Worm (Caenorhabditis elegans) whole organism, L2 larva: Measurements from ENCODE around the gene trx-5.

Experiments used
- C34F6.9 ChIP-seq: fragments of 150-350 bp; optimal IDR thresholded peaks from 2 replicates; lab custom pipeline; 2014; ENCODE audit warnings: missing biosample characterization, missing genetic modification characterization
- R02D3.7 ChIP-seq: fragments of 150-350 bp; optimal IDR thresholded peaks from 2 replicates; lab custom pipeline; 2014; ENCODE audit warnings: missing biosample characterization, missing genetic modification characterization
- Y55F3AM.14 ChIP-seq: fragments of 200-800 bp; sonication (Bioruptor generic); optimal IDR thresholded peaks from 2 replicates; lab custom pipeline; 2018; ENCODE audit warnings: mild to moderate bottlenecking, missing genetic modification characterization, missing compliant biosample characterization
- ZK546.5 ChIP-seq: sonication (generic microtip); optimal IDR thresholded peaks from 2 replicates; lab custom pipeline; 2017; ENCODE audit warnings: missing biosample characterization, missing genetic modification characterization
- alr-1 ChIP-seq: fragments of 150-350 bp; optimal IDR thresholded peaks from 2 replicates; lab custom pipeline; 2014; ENCODE audit warnings: missing biosample characterization, missing genetic modification characterization
- aly-2 ChIP-seq: fragments of 150-350 bp; optimal IDR thresholded peaks from 2 replicates; lab custom pipeline; 2014; ENCODE audit warnings: missing biosample characterization, missing genetic modification characterization
- ama-1 ChIP-seq: fragments of 150-350 bp; optimal IDR thresholded peaks from 2 replicates; lab custom pipeline; 2018; ENCODE audit warnings: inconsistent platforms
- ceh-16 ChIP-seq: fragments of 150-350 bp; optimal IDR thresholded peaks from 2 replicates; lab custom pipeline; 2014; ENCODE audit warnings: missing biosample characterization, missing genetic modification characterization
- ceh-82 ChIP-seq: fragments of 150-350 bp; optimal IDR thresholded peaks from 2 replicates; lab custom pipeline; 2014; ENCODE audit warnings: missing biosample characterization, missing genetic modification characterization
- egl-27 ChIP-seq: sonication (generic microtip); optimal IDR thresholded peaks from 3 replicates; lab custom pipeline; 2017; ENCODE audit warnings: missing biosample characterization, missing genetic modification reagents, missing genetic modification characterization
- elt-1 ChIP-seq: fragments of 150-350 bp; optimal IDR thresholded peaks from 2 replicates; lab custom pipeline; 2014; ENCODE audit warnings: missing biosample characterization, missing genetic modification characterization
- elt-3 ChIP-seq: sonication (generic microtip); optimal IDR thresholded peaks from 2 replicates; lab custom pipeline; 2017; ENCODE audit warnings: missing biosample characterization, missing genetic modification characterization
- fos-1 ChIP-seq: fragments of 150-350 bp; optimal IDR thresholded peaks from 2 replicates; lab custom pipeline; 2014; ENCODE audit warnings: missing biosample characterization, missing genetic modification characterization
- gmeb-1 ChIP-seq: fragments of 150-350 bp; optimal IDR thresholded peaks from 2 replicates; lab custom pipeline; 2014; ENCODE audit warnings: missing biosample characterization, missing genetic modification characterization
- lin-11 ChIP-seq: fragments of 150-350 bp; sonication (generic microtip); optimal IDR thresholded peaks from 2 replicates; lab custom pipeline; 2014; ENCODE audit warnings: missing biosample characterization, missing genetic modification characterization, inconsistent platforms, mixed read lengths
- mab-5 ChIP-seq: fragments of 150-350 bp; optimal IDR thresholded peaks from 2 replicates; lab custom pipeline; 2014; ENCODE audit warnings: missing biosample characterization, missing genetic modification characterization
- mbf-1 ChIP-seq: sonication (generic microtip); optimal IDR thresholded peaks from 2 replicates; lab custom pipeline; 2017; ENCODE audit warnings: missing biosample characterization, missing genetic modification characterization
- nhr-10 ChIP-seq: sonication (generic microtip); optimal IDR thresholded peaks from 2 replicates; lab custom pipeline; 2017; ENCODE audit warnings: missing biosample characterization, missing genetic modification characterization
- nhr-12 ChIP-seq: fragments of 150-350 bp; optimal IDR thresholded peaks from 2 replicates; lab custom pipeline; 2014; ENCODE audit warnings: missing biosample characterization, missing genetic modification characterization
- nhr-237 ChIP-seq: fragments of 150-350 bp; optimal IDR thresholded peaks from 2 replicates; lab custom pipeline; 2014; ENCODE audit warnings: missing biosample characterization, missing genetic modification characterization
- nhr-25 ChIP-seq: fragments of 150-350 bp; sonication (generic microtip); optimal IDR thresholded peaks from 3 replicates; lab custom pipeline; 2014; ENCODE audit warnings: missing biosample characterization, missing genetic modification characterization
- nhr-6 ChIP-seq: fragments of 150-350 bp; optimal IDR thresholded peaks from 2 replicates; lab custom pipeline; 2014; ENCODE audit warnings: missing biosample characterization, missing genetic modification characterization
- peb-1 ChIP-seq: fragments of 150-350 bp; optimal IDR thresholded peaks from 2 replicates; lab custom pipeline; 2014; ENCODE audit warnings: missing biosample characterization, missing genetic modification characterization
- skn-1 ChIP-seq: sonication (generic microtip); optimal IDR thresholded peaks from 2 replicates; lab custom pipeline; 2017; ENCODE audit warnings: missing biosample characterization, missing genetic modification characterization
- sma-3 ChIP-seq: sonication (generic microtip); optimal IDR thresholded peaks from 2 replicates; lab custom pipeline; 2016; ENCODE audit warnings: missing genetic modification reagents, missing genetic modification characterization, missing compliant biosample characterization
- snpc-4 ChIP-seq: fragments of 150-350 bp; optimal IDR thresholded peaks from 2 replicates; lab custom pipeline; 2014; ENCODE audit warnings: missing biosample characterization, missing genetic modification characterization
- unc-39 ChIP-seq: fragments of 150-350 bp; optimal IDR thresholded peaks from 2 replicates; lab custom pipeline; 2014; ENCODE audit warnings: missing biosample characterization, missing genetic modification characterization
- zag-1 ChIP-seq: fragments of 150-350 bp; optimal IDR thresholded peaks from 2 replicates; lab custom pipeline; 2014; ENCODE audit warnings: missing biosample characterization, missing genetic modification characterization
- ztf-1 ChIP-seq: fragments of 200-800 bp; sonication (Bioruptor generic); conservative IDR thresholded peaks from 2 replicates; pipeline ENCODE4 v1.3.6; 2022; ENCODE audit warnings: missing genetic modification characterization, missing compliant biosample characterization
- ztf-11 ChIP-seq: sonication (generic microtip); optimal IDR thresholded peaks from 2 replicates; lab custom pipeline; 2017; ENCODE audit warnings: missing biosample characterization, missing genetic modification characterization
- ztf-4 ChIP-seq: fragments of 150-350 bp; optimal IDR thresholded peaks from 2 replicates; lab custom pipeline; 2014; ENCODE audit warnings: missing biosample characterization, missing genetic modification characterization

The trx-5 gene

ce11 chrV:1541786-1542185, 7.6 kb upstream of the trx-5 start, which contains the start of gene oac-31:
Gene oac-31, minus strand, starts transcription at chrV:1541886.
- TF ChIP-seq fos-1 (tag; lab: Kevin White, UChicago) (peak; percentile 25), ztf-1 (GFP tag; lab: Robert Waterston, UW) (no peak)

ce11 chrV:1540249-1540648, 6.0 kb upstream of the trx-5 start:
- no peak for TF ChIP-seq unc-39
- TF ChIP-seq nhr-6 = no peak
- TF ChIP-seq alr-1 (tag; lab: Kevin White, UChicago) = no peak
- no peak for TF ChIP-seq ztf-4 (tag; lab: Kevin White, UChicago)
- TF ChIP-seq aly-2 (tag; lab: Kevin White, UChicago) = no peak
- TF ChIP-seq mbf-1 (tag; lab: Kevin White, UChicago) = no peak
- no peak for TF ChIP-seq ama-1
- no peak for TF ChIP-seq ZK546.5 (tag; lab: Kevin White, UChicago)
- no peak for TF ChIP-seq R02D3.7 (tag; lab: Kevin White, UChicago)
- no peak for TF ChIP-seq sma-3 (GFP tag; lab: Kevin White, UChicago)

ce11 chrV:1538842-1539241, 4.6 kb upstream of the trx-5 start:
- TF ChIP-seq C34F6.9 (tag; lab: Kevin White, UChicago) (no peak), mbf-1 (tag; lab: Kevin White, UChicago) (no peak)

ce11 chrV:1536979-1537378, 2.8 kb upstream of the trx-5 start, which contains the start of gene K02H11.9:
Gene K02H11.9, minus strand, starts transcription at chrV:1537079.
- TF ChIP-seq ceh-16 (tag; lab: Kevin White, UChicago) = no peak
- TF ChIP-seq ztf-11 (tag; lab: Kevin White, UChicago) = no peak
- no peak for TF ChIP-seq sma-3 (GFP tag; lab: Kevin White, UChicago)
- no peak for TF ChIP-seq egl-27
- no peak for TF ChIP-seq nhr-10 (tag; lab: Kevin White, UChicago)
- TF ChIP-seq ztf-1 (GFP tag; lab: Robert Waterston, UW) = no peak
- TF ChIP-seq lin-11 (tag; lab: Kevin White, UChicago) = no peak

- no peak for TF ChIP-seq ceh-82
- TF ChIP-seq peb-1 = no peak
- no peak for TF ChIP-seq skn-1 (tag; lab: Kevin White, UChicago)
These were observed 1.8 kb downstream of the trx-5 start for ce11 chrV:1532455-1532854.

- TF ChIP-seq nhr-12 (tag; lab: Kevin White, UChicago) (no peak), elt-1 (tag; lab: Kevin White, UChicago) (no peak), ztf-11 (tag; lab: Kevin White, UChicago) (no peak), ztf-4 (tag; lab: Kevin White, UChicago) (no peak), fos-1 (tag; lab: Kevin White, UChicago) (no peak)
These were observed 3.1 kb downstream of the trx-5 start, which contains the start of gene K02H11.4 for ce11 chrV:1531159-1531558. Gene K02H11.4, minus strand, starts transcription at chrV:1531259.

- TF ChIP-seq elt-3 (tag; lab: Kevin White, UChicago) (no peak), ceh-16 (tag; lab: Kevin White, UChicago) (no peak), mbf-1 (tag; lab: Kevin White, UChicago) (no peak), zag-1 (no peak), ztf-1 (GFP tag; lab: Robert Waterston, UW) (no peak)
These were observed 6.2 kb downstream of the trx-5 start, which contains the start of gene str-236 for ce11 chrV:1527985-1528384. Gene str-236, minus strand, starts transcription at chrV:1528085.

ce11 chrV:1522485-1522884, 11.7 kb downstream of the trx-5 start, which contains the start of gene str-243:
Gene str-243, plus strand, starts transcription at chrV:1522785.
- TF ChIP-seq aly-2 (tag; lab: Kevin White, UChicago) = no peak
- TF ChIP-seq ceh-82 = no peak
- TF ChIP-seq R02D3.7 (tag; lab: Kevin White, UChicago) = no peak
- no peak for TF ChIP-seq unc-39
- no peak for TF ChIP-seq nhr-25 (tag; lab: Kevin White, UChicago)
- no peak for TF ChIP-seq egl-27
- no peak for TF ChIP-seq peb-1
- no peak for TF ChIP-seq mbf-1 (tag; lab: Kevin White, UChicago)
- TF ChIP-seq mab-5 (tag; lab: Kevin White, UChicago) = no peak
- no peak for TF ChIP-seq gmeb-1 (tag; lab: Kevin White, UChicago)
- TF ChIP-seq Y55F3AM.14 (GFP tag; lab: Kevin White, UChicago) = no peak
- no peak for TF ChIP-seq nhr-237 (tag; lab: Kevin White, UChicago)
- TF ChIP-seq ztf-11 (tag; lab: Kevin White, UChicago) = no peak
- TF ChIP-seq sma-3 (GFP tag; lab: Kevin White, UChicago) = no peak
- TF ChIP-seq snpc-4 = no peak
- TF ChIP-seq ZK546.5 (tag; lab: Kevin White, UChicago) = no peak
